Worm (Caenorhabditis elegans): ENCODE results near the gene Y82E9BR.20.

Y82E9BR.20 gene

DNA sequence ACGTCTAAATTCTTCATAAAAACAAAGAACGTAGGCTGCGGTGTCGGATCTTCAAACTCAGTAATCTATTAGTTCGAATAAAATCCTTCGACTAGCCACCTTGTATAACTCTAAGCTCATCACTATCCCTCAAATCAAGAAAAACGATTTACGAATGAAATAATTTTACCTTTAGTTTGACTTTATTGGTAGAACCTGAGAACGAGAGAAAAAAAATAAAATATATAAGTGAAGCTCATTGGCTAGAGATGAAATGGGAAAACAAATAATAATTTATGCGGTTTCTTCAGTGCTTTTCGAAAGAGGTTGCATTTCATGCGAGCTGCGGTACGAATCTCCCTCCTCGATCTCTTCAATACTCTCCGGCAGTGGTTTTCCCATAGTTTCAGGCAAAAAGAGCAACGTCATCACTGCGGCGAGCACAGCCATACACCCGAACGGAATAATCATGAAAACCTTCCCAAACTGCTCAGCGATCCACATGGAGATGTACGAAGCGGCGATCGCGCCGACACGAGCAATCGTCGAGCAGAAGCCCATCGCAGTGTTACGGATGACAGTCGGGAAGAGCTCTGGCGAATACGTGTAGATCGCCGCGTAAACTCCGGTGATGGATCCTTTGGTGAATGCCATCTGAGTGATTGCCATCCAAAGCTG, 45.6 kb downstream of the Y82E9BR.20 start (continued):
- TF ChIP-seq nhr-76 (tag; optimal IDR thresholded peaks at IDR 0.05) = no peak
- no peak for TF ChIP-seq daf-12 (tag; optimal IDR thresholded peaks at IDR 0.05)
- TF ChIP-seq zip-2 (tag; optimal IDR thresholded peaks at IDR 0.05) = no peak
- peak; percentile 92 for TF ChIP-seq ama-1 (optimal IDR thresholded peaks at IDR 0.05)
- TF ChIP-seq nhr-48 (tag; optimal IDR thresholded peaks at IDR 0.05) = peak; percentile 72
- TF ChIP-seq php-3 (GFP tag; IDR thresholded peaks at IDR 0.05) = no peak; the same call in 1 of the 2 replicates
- TF ChIP-seq nhr-111 (GFP tag; optimal IDR thresholded peaks at IDR 0.05) = peak; percentile 95
- TF ChIP-seq dmd-9 (GFP tag; IDR thresholded peaks at IDR 0.05) = peak; percentile 33; the same call in 1 of the 2 replicates
- peak; percentile 58; the same call in 1 of the 2 replicates for TF ChIP-seq mxl-2 (GFP tag; conservative IDR thresholded peaks at IDR 0.05)
- peak; percentile 97 for TF ChIP-seq aly-2 (tag; optimal IDR thresholded peaks at IDR 0.05)
- TF ChIP-seq unc-130 (GFP tag; optimal IDR thresholded peaks at IDR 0.05) = peak; percentile 34
- peak; percentile 38 for TF ChIP-seq F10B5.3 (tag; optimal IDR thresholded peaks at IDR 0.05)
- peak; percentile 46 for TF ChIP-seq duxl-1 (tag; optimal IDR thresholded peaks at IDR 0.05; ENCODE audit: poor library complexity)
- TF ChIP-seq hmg-1.1 (GFP tag; IDR thresholded peaks at IDR 0.05) = peak; percentile 56
- peak; percentile 36; the same call in 1 of the 2 replicates for TF ChIP-seq vab-7 (GFP tag; IDR thresholded peaks at IDR 0.05)
- TF ChIP-seq ceh-82 (tag; optimal IDR thresholded peaks at IDR 0.05) = no peak
- peak; percentile 57 for TF ChIP-seq hlh-11 (tag; optimal IDR thresholded peaks at IDR 0.05)
- TF ChIP-seq daf-19 (GFP tag; conservative IDR thresholded peaks at IDR 0.05) = peak; percentile 97; the same call in 1 of the 2 replicates
- TF ChIP-seq spr-1 (tag; optimal IDR thresholded peaks at IDR 0.05) = peak; percentile 60
- TF ChIP-seq dpl-1 (GFP tag; optimal IDR thresholded peaks at IDR 0.05) = no peak
- peak; percentile 93 for TF ChIP-seq lin-13 (GFP tag; optimal IDR thresholded peaks at IDR 0.05)
- TF ChIP-seq aha-1 (tag) = peak; percentile 97
- TF ChIP-seq zag-1 (tag; optimal IDR thresholded peaks at IDR 0.05) = no peak
- peak; percentile 12 for TF ChIP-seq jun-1 (tag; optimal IDR thresholded peaks at IDR 0.05)
- peak in 1 of 2 experiments; percentile 70 for TF ChIP-seq hif-1 (tag; optimal IDR thresholded peaks at IDR 0.05)
- TF ChIP-seq hlh-30 (tag; optimal IDR thresholded peaks at IDR 0.05; ENCODE audit: insufficient read depth) = peak; percentile 25
- peak; percentile 24 to 37 for TF ChIP-seq daf-16 (GFP tag; optimal IDR thresholded peaks at IDR 0.05)
- peak; percentile 57 for TF ChIP-seq daf-16 (tag; optimal IDR thresholded peaks at IDR 0.05)
- peak; percentile 95 for TF ChIP-seq nhr-10 (tag; optimal IDR thresholded peaks at IDR 0.05)
- TF ChIP-seq zip-11 (GFP tag; IDR thresholded peaks at IDR 0.05) = no peak
- peak; percentile 88 for TF ChIP-seq lin-38 (GFP tag; IDR thresholded peaks at IDR 0.05)
- no peak for TF ChIP-seq skn-1 (tag; optimal IDR thresholded peaks at IDR 0.05)
- TF ChIP-seq F44E2.7 (GFP tag; IDR thresholded peaks at IDR 0.05) = no peak
- TF ChIP-seq lsy-2 (tag; optimal IDR thresholded peaks at IDR 0.05) = peak; percentile 81 to 87
- peak; percentile 94 for TF ChIP-seq mep-1 (tag; optimal IDR thresholded peaks at IDR 0.05)
- TF ChIP-seq ces-1 (GFP tag; optimal IDR thresholded peaks at IDR 0.05) = no peak
- peak; percentile 79; the same call in 1 of the 2 replicates for TF ChIP-seq mdt-29 (GFP tag; IDR thresholded peaks at IDR 0.05)
- TF ChIP-seq fos-1 (tag; optimal IDR thresholded peaks at IDR 0.05) = no peak
- no peak for TF ChIP-seq nhr-41 (GFP tag; IDR thresholded peaks at IDR 0.05)
- no peak for TF ChIP-seq F26F4.8 (GFP tag; conservative IDR thresholded peaks at IDR 0.05)
- no peak for TF ChIP-seq ZK337.2 (GFP tag; IDR thresholded peaks at IDR 0.05)
- TF ChIP-seq F49E8.2 (tag; optimal IDR thresholded peaks at IDR 0.05; ENCODE audit: borderline replicate concordance) = peak; percentile 90
- peak; percentile 23 for TF ChIP-seq lin-15B (tag; optimal IDR thresholded peaks at IDR 0.05)
- TF ChIP-seq lir-3 (tag; optimal IDR thresholded peaks at IDR 0.05) = peak; percentile 6
- TF ChIP-seq zfp-2 (tag; optimal IDR thresholded peaks at IDR 0.05) = peak; percentile 73
- TF ChIP-seq snpc-1.2 (GFP tag; IDR thresholded peaks at IDR 0.05) = peak; percentile 71
- no peak for TF ChIP-seq cey-2 (tag; optimal IDR thresholded peaks at IDR 0.05; ENCODE audit: borderline replicate concordance, insufficient read depth)
- TF ChIP-seq rbr-2 (tag; optimal IDR thresholded peaks at IDR 0.05) = peak; percentile 48
- peak; percentile 35 for TF ChIP-seq R02D3.7 (tag; optimal IDR thresholded peaks at IDR 0.05)
- no peak for TF ChIP-seq ceh-62 (tag; optimal IDR thresholded peaks at IDR 0.05)
- peak; percentile 86 for TF ChIP-seq nhr-102 (tag; optimal IDR thresholded peaks at IDR 0.05)
